Worm (Caenorhabditis elegans) whole organism, midembryonic: ENCODE results near the gene nas-9.

ENCODE experiments used
- cog-1 ChIP-seq: sonication (generic microtip); optimal IDR thresholded peaks from 2 replicates; lab custom pipeline; 2016; ENCODE audit warnings: missing genetic modification characterization, missing compliant biosample characterization
- klf-2 ChIP-seq: fragments of 200-800 bp; sonication (Bioruptor generic); conservative IDR thresholded peaks from 2 replicates; pipeline ENCODE4 v1.3.6; 2022; ENCODE audit warnings: missing genetic modification reagents, missing genetic modification characterization, missing compliant biosample characterization
- ztf-23 ChIP-seq: fragments of 200-800 bp; sonication (Bioruptor generic); IDR thresholded peaks from 2 replicates; pipeline ENCODE4 v1.3.6; 2022; ENCODE audit warnings: missing genetic modification reagents, missing genetic modification characterization, missing compliant biosample characterization

Gene nas-9

ce11 chrV:4787836-4788235, 52.0 kb downstream of the nas-9 start:
- TF ChIP-seq cog-1 (tag; lab: Kevin White, UChicago), result no peak

- TF ChIP-seq klf-2 (GFP tag; lab: Robert Waterston, UW) (no peak), ztf-23 (GFP tag; lab: Robert Waterston, UW) (no peak)
These were observed 52.6 kb downstream of the nas-9 start, which contains the start of gene R02F11.9 for ce11 chrV:4787166-4787565. R02F11.9 (plus strand) TSS chrV:4787466.
